Fruit fly (Drosophila melanogaster): ENCODE results near the gene CCKLR-17D3.

CCKLR-17D3 gene

DNA sequence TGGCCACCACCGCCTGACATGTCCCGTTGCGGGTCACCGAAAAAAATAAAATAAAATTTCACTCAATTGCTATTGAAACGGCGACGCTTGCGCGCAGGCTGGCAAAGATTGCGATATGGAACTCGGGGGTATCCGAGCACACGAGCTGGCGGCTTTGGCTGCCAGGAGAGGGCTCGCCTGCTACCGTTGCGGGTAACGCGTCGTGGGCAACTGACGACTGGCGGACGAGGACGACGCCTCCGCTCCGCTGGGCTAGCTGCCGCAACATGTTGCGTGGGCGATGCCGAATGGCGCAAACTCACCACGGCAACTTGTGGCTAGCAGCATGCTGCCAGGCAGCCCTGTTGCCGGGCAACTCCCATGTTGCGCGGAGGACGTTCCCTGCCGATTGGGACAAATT lies at the start of gene CCKLR-17D3:
Gene CCKLR-17D3, minus strand, starts transcription at position 211 of the 400 bp plus-strand sequence.
- TF ChIP-seq noc (tag; optimal IDR thresholded peaks at IDR 0.05): no peak

DNA sequence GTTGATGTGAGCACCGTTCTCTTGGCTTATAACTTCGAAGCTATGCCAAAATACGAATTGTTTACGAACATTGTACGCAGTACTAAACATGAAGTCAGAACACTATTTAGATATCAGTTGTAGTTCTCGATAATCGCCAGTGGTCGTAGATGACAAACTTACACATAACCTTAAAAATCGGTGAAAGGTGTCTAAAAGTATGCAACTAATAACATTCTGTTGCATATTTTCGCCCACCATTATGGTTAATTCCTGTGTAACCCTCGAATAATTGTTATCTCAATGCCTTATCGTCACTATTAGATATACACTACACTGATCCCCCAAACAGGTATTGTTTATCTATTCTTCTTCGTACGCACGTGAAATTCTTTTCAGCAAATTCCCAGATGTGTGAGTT lies 41.1 kb upstream of the CCKLR-17D3 start:
- no peak for TF ChIP-seq noc (tag; optimal IDR thresholded peaks at IDR 0.05)

DNA sequence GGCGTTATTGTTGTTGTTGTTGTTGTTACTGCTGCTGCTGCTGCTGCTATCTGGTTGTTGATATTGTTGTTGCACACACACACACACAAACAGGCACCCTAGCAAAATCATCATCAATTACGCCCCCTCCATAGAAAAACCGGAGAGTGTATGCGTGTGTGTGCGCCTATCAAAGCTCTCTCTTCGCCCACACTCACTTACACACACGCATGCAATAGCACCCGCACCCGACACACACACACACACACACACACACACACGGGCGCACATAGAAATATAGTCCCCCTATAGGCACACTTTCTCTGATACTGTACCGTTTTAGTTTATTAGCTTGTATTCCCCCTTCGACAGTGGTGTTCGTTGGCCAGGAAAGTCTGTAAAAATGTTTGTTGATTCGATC lies 40.5 kb upstream of the CCKLR-17D3 start:
- no peak for TF ChIP-seq noc (tag; optimal IDR thresholded peaks at IDR 0.05)

DNA sequence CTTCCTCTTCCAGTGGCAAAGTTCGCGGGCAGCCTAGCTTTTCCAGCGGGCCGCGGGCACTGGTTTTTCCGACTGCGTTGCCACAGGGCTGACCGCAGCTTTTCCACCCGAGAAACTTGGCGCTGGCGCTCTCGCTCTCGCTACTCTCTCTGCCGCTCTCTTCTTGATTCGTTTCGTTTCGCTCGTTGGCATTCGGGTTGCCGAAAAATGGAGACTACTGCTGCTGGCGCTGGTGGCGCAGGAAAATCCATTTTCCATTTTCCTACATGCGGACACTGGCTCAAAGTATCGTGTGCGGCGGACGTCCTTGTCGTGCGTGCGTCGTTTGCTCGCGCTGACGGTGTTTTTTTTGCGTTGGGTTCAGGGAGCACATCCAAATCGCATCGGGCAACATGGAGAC lies 39.2 kb upstream of the CCKLR-17D3 start, which contains the start of gene CG42450:
Gene CG42450, plus strand, starts transcription at position 249 of the 400 bp plus-strand sequence.
- no peak for TF ChIP-seq noc (tag; optimal IDR thresholded peaks at IDR 0.05)

DNA sequence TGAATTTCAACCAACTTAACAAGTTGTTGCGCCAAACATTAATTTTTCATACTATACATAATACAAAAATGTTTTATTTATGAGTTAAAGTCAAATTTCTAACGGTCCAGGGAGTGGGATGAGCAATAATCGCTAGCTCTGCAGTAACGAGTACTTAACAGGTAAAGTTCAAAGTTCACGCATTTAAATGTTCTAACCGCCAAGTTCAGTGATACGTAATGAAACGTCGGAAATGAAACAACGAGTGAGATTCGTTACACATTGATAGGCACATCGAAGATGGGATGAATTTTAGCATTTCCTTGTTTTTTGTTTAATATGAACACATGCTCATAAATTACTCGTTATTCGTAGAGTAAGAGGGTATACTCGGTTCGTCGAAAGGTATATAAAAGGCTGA lies 38.3 kb upstream of the CCKLR-17D3 start:
- TF ChIP-seq noc (tag; optimal IDR thresholded peaks at IDR 0.05): no peak

DNA sequence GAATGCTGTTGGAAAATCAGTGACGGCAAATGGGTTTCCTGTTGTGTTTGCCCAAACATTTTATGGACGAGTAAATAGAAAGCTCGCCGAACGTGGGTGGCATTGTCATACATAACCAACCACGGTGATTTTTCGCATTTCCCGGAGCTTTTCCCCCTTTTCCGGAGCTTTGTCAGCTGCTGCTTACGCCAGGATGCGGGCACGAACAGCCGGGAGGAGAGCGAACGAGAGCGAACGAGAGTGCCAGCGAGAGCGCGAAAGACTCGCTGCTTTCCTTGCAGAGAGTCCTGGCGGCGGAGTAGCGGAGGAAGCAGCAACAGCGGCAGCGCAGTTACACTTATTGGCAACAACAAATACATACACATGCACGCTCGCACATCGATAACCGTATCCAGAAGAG lies 32.5 kb upstream of the CCKLR-17D3 start, which contains the start of gene CG7058:
Gene CG7058, plus strand, starts transcription at position 330 of the 400 bp plus-strand sequence.
- TF ChIP-seq noc (tag; optimal IDR thresholded peaks at IDR 0.05): no peak

DNA sequence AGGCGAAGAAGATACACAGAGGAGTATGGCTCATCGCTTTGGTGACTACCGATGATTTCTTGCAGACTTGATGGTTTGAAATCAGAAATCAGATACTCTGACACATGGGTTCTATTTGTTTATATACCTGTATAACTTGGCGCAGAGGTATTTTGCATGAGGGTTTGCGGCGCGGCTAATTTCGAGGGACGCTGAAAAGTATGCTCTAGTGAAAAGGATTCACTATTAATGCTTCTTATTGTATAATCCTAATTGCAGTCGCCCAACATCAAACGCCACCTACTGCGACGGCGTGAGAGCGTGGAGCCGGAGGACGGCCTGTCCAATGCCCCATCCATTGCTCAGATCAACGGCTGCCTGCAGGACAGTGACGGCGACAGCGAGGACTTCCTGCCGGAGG lies 31.2 kb upstream of the CCKLR-17D3 start:
- TF ChIP-seq noc (tag; optimal IDR thresholded peaks at IDR 0.05): no peak

DNA sequence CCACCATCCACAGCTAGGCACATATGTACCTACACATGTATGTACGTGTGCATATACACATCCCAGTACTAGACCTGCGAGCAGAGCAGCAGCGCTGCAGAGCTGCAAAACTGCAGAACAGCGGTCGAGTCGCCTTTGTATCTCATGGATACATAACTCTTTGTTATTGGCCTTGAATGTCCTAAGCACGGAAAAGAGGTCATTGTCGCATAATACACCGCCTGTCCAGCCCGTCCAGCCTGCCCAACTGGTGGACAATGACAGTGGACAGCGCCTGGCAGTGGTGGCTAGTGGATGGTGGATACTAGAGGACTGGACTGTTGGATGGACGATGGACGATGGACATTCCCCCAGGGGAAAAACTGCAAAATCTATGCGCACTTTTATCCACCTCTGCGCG lies 27.5 kb upstream of the CCKLR-17D3 start:
- TF ChIP-seq noc (tag; optimal IDR thresholded peaks at IDR 0.05): no peak

DNA sequence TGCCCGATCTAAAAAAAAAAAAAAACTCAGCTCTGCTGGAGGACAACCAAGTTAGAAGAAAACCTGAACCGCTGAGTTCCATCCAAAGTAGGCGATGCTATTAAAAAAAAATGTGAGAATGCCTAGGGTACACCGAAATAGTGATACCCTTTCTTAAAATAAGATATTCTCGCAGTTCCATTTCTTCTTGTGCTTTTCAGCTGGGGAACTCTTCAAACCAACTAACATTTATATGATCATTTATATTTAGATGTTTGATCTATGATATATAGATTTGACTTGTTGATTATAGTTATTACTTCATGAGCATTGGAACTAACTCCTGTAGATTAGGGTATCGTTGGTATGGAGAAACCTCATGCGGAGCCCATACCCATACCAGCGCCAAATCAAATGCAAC lies 26.3 kb upstream of the CCKLR-17D3 start:
- no peak for TF ChIP-seq noc (tag; optimal IDR thresholded peaks at IDR 0.05)

DNA sequence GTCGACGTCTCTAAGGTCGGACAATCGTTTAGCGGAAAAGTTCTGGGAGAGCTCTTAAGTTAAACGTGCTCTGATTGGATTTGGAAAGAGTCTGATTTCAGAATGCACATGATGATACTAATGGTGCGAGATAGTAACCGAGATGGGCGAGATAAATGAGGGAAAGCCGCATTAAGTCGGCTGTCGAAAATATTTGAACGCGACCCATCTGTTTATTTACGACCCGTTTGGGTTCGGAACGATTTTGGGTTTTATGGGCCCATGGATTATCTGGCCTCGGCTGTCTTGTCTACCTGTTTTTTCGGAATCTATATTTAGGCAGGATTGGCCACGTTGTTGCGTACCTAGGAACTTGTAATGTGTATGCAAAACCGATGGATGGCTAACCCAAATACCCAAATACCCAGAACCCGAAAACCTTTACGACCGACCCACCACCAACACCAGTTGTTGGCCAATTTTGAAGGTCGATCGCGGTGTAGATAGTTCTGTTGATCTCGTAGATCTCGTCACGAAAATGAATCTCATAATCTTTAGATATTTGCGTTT lies 25.6 kb upstream of the CCKLR-17D3 start:
- TF ChIP-seq noc (tag; optimal IDR thresholded peaks at IDR 0.05): no peak

DNA sequence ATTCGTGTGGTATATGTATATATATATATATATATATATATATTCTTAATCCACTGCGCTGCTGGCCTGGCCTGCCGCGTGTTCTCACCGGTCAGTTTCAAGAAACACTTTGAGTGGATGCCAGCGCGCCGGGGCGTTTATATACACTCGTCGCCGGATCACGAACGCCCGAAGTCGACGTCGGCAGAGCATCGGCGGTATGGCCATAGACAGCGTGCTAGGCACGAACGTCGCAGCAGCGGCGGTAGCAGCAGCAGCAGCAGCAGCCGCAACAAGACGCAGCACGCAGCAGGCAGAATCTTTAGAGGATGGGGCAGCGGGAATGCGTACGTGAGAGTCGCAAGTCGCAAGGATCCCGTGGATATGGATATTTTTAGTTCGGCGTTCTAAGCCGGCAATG lies 23.7 kb upstream of the CCKLR-17D3 start, which contains the start of gene bnb:
Gene bnb, minus strand, starts transcription at position 121 of the 400 bp plus-strand sequence.
- TF ChIP-seq noc (tag; optimal IDR thresholded peaks at IDR 0.05): no peak

DNA sequence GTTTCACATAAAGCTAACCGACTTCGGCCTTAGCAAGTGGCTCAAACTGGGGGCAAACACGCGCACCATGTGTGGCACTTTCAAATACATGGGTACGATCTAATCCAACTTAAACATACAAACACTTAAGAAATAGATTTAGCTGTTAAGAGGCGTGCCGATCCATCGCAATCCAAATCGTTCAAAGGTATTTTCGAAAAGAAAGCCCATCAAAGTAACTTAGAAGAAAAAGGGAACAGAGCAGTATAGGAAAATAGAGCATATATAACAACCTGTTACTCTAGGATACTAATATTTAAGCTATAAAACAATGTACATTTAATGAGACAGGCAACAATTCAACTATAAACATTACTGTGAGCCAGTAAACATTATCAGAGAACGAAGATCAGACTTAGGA lies 17.5 kb upstream of the CCKLR-17D3 start, which contains the start of gene Atg101:
Gene Atg101, plus strand, starts transcription at position 301 of the 400 bp plus-strand sequence.
- no peak for TF ChIP-seq noc (tag; optimal IDR thresholded peaks at IDR 0.05)

DNA sequence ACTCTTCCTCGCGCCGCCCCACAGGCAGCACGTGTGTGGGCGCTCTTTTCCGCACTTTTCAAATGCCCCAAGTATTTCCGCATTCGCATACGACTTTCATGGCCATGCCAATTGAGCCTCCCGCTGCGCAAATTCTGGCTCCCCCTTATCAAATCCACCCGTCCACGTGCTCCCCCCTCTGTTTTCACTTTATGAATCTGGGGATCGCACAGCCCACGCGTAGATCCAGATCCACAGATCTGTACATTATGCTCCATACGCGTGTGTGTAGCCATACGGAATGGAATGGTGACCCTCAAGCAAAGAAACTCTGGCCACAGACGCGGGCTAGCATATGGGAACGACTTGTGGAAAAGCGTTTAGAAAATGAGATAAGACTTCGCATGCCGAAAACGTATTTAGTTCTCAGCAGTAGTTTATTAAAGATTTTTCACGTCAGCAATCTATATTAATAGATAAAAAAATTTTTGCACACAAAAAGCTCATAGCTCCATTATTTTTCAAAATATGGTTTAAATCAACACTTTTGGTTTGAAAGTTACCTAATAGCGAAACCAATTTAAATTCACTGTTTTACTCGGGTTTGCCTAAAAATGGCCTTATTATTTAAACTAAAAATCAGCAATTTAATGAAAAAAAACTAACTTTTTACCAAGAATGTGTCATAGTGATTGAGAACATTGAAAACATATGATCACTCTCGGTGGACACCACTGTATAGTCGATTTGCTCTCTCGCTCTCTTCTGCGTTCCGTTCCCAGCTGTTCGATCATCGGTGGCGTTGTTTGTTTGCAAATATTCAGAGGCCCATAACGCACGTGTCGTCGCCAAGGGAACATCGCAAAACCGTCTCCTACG lies 15.8 kb upstream of the CCKLR-17D3 start:
- peak; percentile 53 for TF ChIP-seq noc (tag; optimal IDR thresholded peaks at IDR 0.05)

DNA sequence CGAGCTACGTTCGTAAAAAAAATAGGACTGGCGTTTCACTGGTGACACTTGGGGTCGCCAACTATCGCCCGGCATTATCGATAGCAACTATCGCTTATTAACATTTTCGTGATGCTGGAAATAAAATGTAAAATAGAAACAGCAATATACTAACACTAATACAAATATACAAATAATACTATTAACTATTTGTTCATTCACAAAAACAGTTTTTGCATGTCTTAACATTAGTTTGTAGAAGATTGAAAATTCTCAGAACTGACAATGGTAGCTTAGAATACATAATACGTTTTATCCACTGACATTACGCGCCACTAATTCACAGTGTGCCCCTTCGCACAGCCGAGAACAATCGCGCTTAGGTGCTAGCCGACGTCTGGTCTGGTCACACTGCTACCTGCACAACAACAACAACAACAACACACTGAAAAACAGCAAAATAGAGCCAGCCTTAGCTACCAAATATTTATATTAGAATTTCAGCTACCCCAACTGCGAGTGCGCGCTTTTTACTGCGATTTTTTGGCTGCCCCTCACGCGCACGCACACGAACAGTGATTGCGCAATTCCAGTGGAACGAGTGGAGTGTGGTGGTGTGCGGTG lies 14.4 kb upstream of the CCKLR-17D3 start, which contains the start of the genes CG6961 and S6KL:
Gene CG6961, minus strand, starts transcription at position 68 of the 603 bp plus-strand sequence.
Gene S6KL, plus strand, starts transcription at position 322 of the 603 bp plus-strand sequence.
- no peak for TF ChIP-seq noc (tag; optimal IDR thresholded peaks at IDR 0.05)

DNA sequence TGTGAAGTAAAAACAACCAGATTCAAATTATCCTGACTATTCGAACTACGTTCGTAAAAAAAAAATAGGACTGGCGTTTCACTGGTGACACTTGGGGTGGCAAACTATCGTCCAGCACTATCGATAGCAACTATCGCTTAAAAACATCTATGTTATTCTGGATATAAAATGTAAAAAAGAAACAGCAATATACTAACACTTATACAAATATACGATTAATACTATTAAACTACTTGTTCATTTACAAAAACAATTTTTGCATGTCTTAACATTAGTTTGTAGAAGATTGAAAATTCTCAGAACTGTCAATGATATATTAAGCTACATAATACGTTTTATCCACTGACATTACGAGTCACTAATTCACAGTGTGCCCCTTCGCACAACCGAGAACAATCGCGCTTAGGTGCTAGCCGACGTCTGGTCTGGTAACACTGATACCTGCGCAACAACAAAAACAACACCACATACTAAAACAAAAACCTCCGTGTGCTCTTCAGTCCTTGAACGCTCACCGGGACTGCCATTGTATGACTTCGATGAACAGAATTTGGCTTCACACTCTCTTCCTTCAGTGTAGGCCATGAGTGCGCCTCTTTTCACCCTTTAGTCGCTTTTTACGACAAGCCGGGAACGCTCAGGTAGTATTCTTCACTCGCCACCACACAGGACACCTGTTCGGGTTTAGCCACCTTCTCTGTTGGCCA lies 9.7 kb upstream of the CCKLR-17D3 start, which contains the start of gene CG18259:
Gene CG18259, minus strand, starts transcription at position 78 of the 707 bp plus-strand sequence.
- no peak for TF ChIP-seq noc (tag; optimal IDR thresholded peaks at IDR 0.05)

DNA sequence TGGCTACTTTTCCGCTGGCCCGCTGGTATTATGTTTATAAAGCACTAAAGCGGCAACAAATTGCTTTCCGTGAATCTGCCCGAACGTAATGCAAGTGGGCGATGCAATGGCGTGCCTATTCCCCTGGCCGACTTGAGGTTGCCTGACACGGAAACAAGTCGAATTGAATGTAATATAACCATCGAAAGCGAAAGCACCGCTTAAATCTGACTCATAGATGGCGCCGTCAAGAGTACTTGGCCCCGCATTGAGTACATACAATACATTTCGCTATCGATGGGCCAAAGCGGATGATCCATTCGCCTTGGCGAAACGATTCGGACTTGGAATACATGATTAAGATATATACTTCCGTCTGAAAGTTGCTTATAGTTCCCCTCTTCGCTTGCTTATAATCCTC lies 6.4 kb upstream of the CCKLR-17D3 start:
- TF ChIP-seq noc (tag; optimal IDR thresholded peaks at IDR 0.05): no peak

Measured in whole organism, larva.